Worm (Caenorhabditis elegans) whole organism, early embryonic: Measurements from ENCODE around the gene F57G12.2.

Experiments used
- B0310.2 ChIP-seq: sonication (generic microtip); optimal IDR thresholded peaks from 2 replicates; lab custom pipeline; 2016; ENCODE audit warnings: mild to moderate bottlenecking, missing genetic modification characterization, missing compliant biosample characterization
- F13C5.2 ChIP-seq: sonication (generic microtip); optimal IDR thresholded peaks from 2 replicates; lab custom pipeline; 2017; ENCODE audit warnings: mild to moderate bottlenecking, missing genetic modification characterization, inconsistent platforms, missing compliant biosample characterization
- aly-1 ChIP-seq: sonication (generic microtip); optimal IDR thresholded peaks from 2 replicates; lab custom pipeline; 2016; ENCODE audit warnings: missing genetic modification characterization, missing compliant biosample characterization
- ama-1 ChIP-seq: fragments of 150-350 bp; optimal IDR thresholded peaks from 2 replicates; lab custom pipeline; 2014
- ceh-13 ChIP-seq: fragments of 200-800 bp; sonication (Bioruptor generic); optimal IDR thresholded peaks from 2 replicates; lab custom pipeline; 2018; ENCODE audit warnings: mild to moderate bottlenecking, missing genetic modification characterization, missing compliant biosample characterization
- ceh-36 ChIP-seq: sonication (generic microtip); optimal IDR thresholded peaks from 2 replicates; lab custom pipeline; 2016; ENCODE audit warnings: missing genetic modification characterization, inconsistent platforms, missing compliant biosample characterization
- ets-7 ChIP-seq: sonication (generic microtip); optimal IDR thresholded peaks from 2 replicates; lab custom pipeline; 2016; ENCODE audit warnings: missing genotype, missing genetic modification characterization, missing compliant biosample characterization
- flt-1 ChIP-seq: fragments of 200-800 bp; sonication (Bioruptor generic); IDR thresholded peaks from 2 replicates; pipeline ENCODE4 v1.3.6; 2022; ENCODE audit warnings: missing genetic modification characterization, missing compliant biosample characterization
- hmbx-1 ChIP-seq: sonication (generic microtip); optimal IDR thresholded peaks from 2 replicates; lab custom pipeline; 2016; ENCODE audit warnings: mild to moderate bottlenecking, missing genetic modification characterization, missing compliant biosample characterization
- hmg-4 ChIP-seq: fragments of 200-800 bp; sonication (Bioruptor generic); optimal IDR thresholded peaks from 2 replicates; lab custom pipeline; 2018; ENCODE audit warnings: mild to moderate bottlenecking, missing genetic modification characterization, missing compliant biosample characterization
- hnd-1 ChIP-seq: sonication (generic microtip); optimal IDR thresholded peaks from 2 replicates; lab custom pipeline; 2016; ENCODE audit warnings: missing genetic modification characterization, missing compliant biosample characterization
- pes-1 ChIP-seq: fragments of 200-800 bp; sonication (Bioruptor generic); IDR thresholded peaks from 2 replicates; pipeline ENCODE4 v1.3.6; 2022; ENCODE audit warnings: missing genetic modification reagents, missing genetic modification characterization, missing compliant biosample characterization
- scrt-1 ChIP-seq: fragments of 200-800 bp; sonication (Bioruptor generic); IDR thresholded peaks from 2 replicates; pipeline ENCODE4 v1.3.6; 2022; ENCODE audit warnings: missing genetic modification characterization, missing compliant biosample characterization
- sea-1 ChIP-seq: fragments of 200-800 bp; sonication (Bioruptor generic); conservative IDR thresholded peaks from 2 replicates; pipeline ENCODE4 v1.3.6; 2022; ENCODE audit warnings: missing genetic modification characterization, missing compliant biosample characterization
- tbx-11 ChIP-seq: fragments of 200-800 bp; sonication (Bioruptor generic); IDR thresholded peaks from 2 replicates; pipeline ENCODE4 v1.3.6; 2022; ENCODE audit warnings: missing genetic modification characterization, missing compliant biosample characterization
- tbx-37 ChIP-seq: fragments of 200-800 bp; sonication (Bioruptor generic); conservative IDR thresholded peaks from 2 replicates; pipeline ENCODE4 v1.3.6; 2022; ENCODE audit warnings: missing genetic modification reagents, missing genetic modification characterization, missing compliant biosample characterization
- tra-4 ChIP-seq: sonication (generic microtip); optimal IDR thresholded peaks from 2 replicates; lab custom pipeline; 2017; ENCODE audit warnings: missing genetic modification characterization, missing compliant biosample characterization

The F57G12.2 gene

ce11 chrX:12149638-12150137, 10.2 kb downstream of the F57G12.2 start, which contains the start of gene znf-474:
Gene znf-474 (plus strand): TSS chrX:12149924.
- TF ChIP-seq scrt-1 (GFP tag; lab: Robert Waterston, UW) (0 out of 2 replicates have a peak, but pooled peaks have one; percentile 51), ceh-36 (tag; lab: Kevin White, UChicago) (no peak)

- TF ChIP-seq tra-4 (tag; lab: Kevin White, UChicago) (no peak), scrt-1 (GFP tag; lab: Robert Waterston, UW) (no peak), aly-1 (tag; lab: Kevin White, UChicago) (no peak), pes-1 (GFP tag; lab: Robert Waterston, UW) (no peak), tbx-11 (GFP tag; lab: Robert Waterston, UW) (no peak), B0310.2 (tag; lab: Kevin White, UChicago) (no peak), flt-1 (GFP tag; lab: Robert Waterston, UW) (no peak), ets-7 (no peak), hmg-4 (GFP tag; lab: Kevin White, UChicago) (no peak), F13C5.2 (no peak), ama-1 (lab: Kevin White, UChicago) (no peak), hnd-1 (tag; lab: Kevin White, UChicago) (no peak), ceh-36 (tag; lab: Kevin White, UChicago) (no peak), tbx-37 (GFP tag; lab: Robert Waterston, UW) (no peak)
Measured at ce11 chrX:12146453-12147085, 13.3 kb downstream of the F57G12.2 start, which contains the start of gene pycr-1. Gene pycr-1 (plus strand): TSS chrX:12146832.

- TF ChIP-seq B0310.2 (tag; lab: Kevin White, UChicago) = no peak
- no peak for TF ChIP-seq pes-1 (GFP tag; lab: Robert Waterston, UW)
- no peak for TF ChIP-seq tbx-37 (GFP tag; lab: Robert Waterston, UW)
- no peak for TF ChIP-seq scrt-1 (GFP tag; lab: Robert Waterston, UW)
Measured at ce11 chrX:12145919-12146318, 13.9 kb downstream of the F57G12.2 start.

DNA sequence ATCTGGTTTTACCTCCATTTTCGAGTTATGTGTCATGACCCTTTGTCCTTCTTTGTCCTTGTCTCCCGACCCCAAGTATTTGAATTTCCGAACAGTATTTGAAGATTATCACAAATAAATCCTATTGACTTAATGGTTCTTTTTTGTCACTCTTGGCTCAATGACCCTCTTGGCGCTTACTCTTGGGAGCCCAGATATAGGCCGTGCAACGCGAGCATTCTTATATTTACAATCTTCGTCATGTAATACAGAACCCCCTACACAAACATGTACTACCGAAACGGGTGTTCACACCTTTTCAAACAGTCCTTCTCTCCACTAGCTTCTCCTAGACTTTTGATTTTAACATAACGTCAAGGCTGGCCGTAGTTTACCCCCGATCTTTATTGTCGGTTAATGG, 16.2 kb downstream of the F57G12.2 start, which contains the start of gene M153.5:
Gene M153.5 (plus strand): TSS at position 301 of the 400 bp plus-strand sequence.
- no peak for TF ChIP-seq scrt-1 (GFP tag; lab: Robert Waterston, UW)
- no peak for TF ChIP-seq tra-4 (tag; lab: Kevin White, UChicago)
- TF ChIP-seq ama-1 (lab: Kevin White, UChicago) = no peak
- TF ChIP-seq flt-1 (GFP tag; lab: Robert Waterston, UW) = no peak
- no peak for TF ChIP-seq hmg-4 (GFP tag; lab: Kevin White, UChicago)
- TF ChIP-seq B0310.2 (tag; lab: Kevin White, UChicago) = no peak
- no peak for TF ChIP-seq tbx-11 (GFP tag; lab: Robert Waterston, UW)
- TF ChIP-seq aly-1 (tag; lab: Kevin White, UChicago) = no peak
- no peak for TF ChIP-seq ets-7
- no peak for TF ChIP-seq tbx-37 (GFP tag; lab: Robert Waterston, UW)
- TF ChIP-seq sea-1 (GFP tag; lab: Robert Waterston, UW) = no peak

DNA sequence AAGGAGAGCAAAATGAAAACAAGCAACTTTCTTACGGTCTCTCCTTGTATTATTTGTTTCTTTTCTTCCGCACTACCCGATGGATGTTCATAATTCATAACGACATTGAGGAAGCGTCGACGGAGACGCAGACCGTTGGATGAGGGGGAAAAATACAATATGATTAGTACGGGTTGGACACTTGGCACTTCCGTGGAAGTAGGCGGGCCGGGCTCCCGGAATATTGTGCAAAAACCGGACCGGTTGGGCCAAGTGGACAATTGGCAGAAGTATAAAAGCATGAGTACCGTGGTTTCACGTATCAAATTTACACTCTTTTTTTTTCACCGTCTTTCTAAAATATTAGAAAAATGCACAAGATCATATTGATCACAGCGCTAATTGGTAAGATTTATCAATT, 17.3 kb downstream of the F57G12.2 start, which contains the start of gene M153.3:
Gene M153.3 (plus strand): TSS at position 301 of the 400 bp plus-strand sequence.
- no peak for TF ChIP-seq tbx-11 (GFP tag; lab: Robert Waterston, UW)

- no peak for TF ChIP-seq ceh-13 (GFP tag; lab: Kevin White, UChicago)
- no peak for TF ChIP-seq sea-1 (GFP tag; lab: Robert Waterston, UW)
- no peak for TF ChIP-seq ets-7
- no peak for TF ChIP-seq scrt-1 (GFP tag; lab: Robert Waterston, UW)
- TF ChIP-seq pes-1 (GFP tag; lab: Robert Waterston, UW) = no peak
Measured at ce11 chrX:12141051-12141450, 18.8 kb downstream of the F57G12.2 start, which contains the start of gene lyst-1. Gene lyst-1 (minus strand): TSS chrX:12141151.

- TF ChIP-seq hnd-1 (tag; lab: Kevin White, UChicago) (no peak), ets-7 (no peak), ama-1 (lab: Kevin White, UChicago) (no peak), aly-1 (tag; lab: Kevin White, UChicago) (no peak), ceh-36 (tag; lab: Kevin White, UChicago) (no peak), ceh-13 (GFP tag; lab: Kevin White, UChicago) (no peak), tbx-11 (GFP tag; lab: Robert Waterston, UW) (no peak), scrt-1 (GFP tag; lab: Robert Waterston, UW) (no peak), sea-1 (GFP tag; lab: Robert Waterston, UW) (no peak), flt-1 (GFP tag; lab: Robert Waterston, UW) (no peak), tra-4 (tag; lab: Kevin White, UChicago) (no peak), pes-1 (GFP tag; lab: Robert Waterston, UW) (no peak), F13C5.2 (no peak), B0310.2 (tag; lab: Kevin White, UChicago) (no peak), hmbx-1 (no peak), tbx-37 (GFP tag; lab: Robert Waterston, UW) (no peak), hmg-4 (GFP tag; lab: Kevin White, UChicago) (no peak)
Measured at ce11 chrX:12125308-12125707, 34.5 kb downstream of the F57G12.2 start, which contains the start of gene lgc-18. Gene lgc-18 (plus strand): TSS chrX:12125608.

- TF ChIP-seq hmg-4 (GFP tag; lab: Kevin White, UChicago) = no peak
- no peak for TF ChIP-seq aly-1 (tag; lab: Kevin White, UChicago)
- TF ChIP-seq tra-4 (tag; lab: Kevin White, UChicago) = no peak
- no peak for TF ChIP-seq ama-1 (lab: Kevin White, UChicago)
- no peak for TF ChIP-seq tbx-11 (GFP tag; lab: Robert Waterston, UW)
- no peak for TF ChIP-seq pes-1 (GFP tag; lab: Robert Waterston, UW)
- no peak for TF ChIP-seq hnd-1 (tag; lab: Kevin White, UChicago)
- TF ChIP-seq hmbx-1 = no peak
- TF ChIP-seq tbx-37 (GFP tag; lab: Robert Waterston, UW) = no peak
- TF ChIP-seq F13C5.2 = no peak
- no peak for TF ChIP-seq B0310.2 (tag; lab: Kevin White, UChicago)
- no peak for TF ChIP-seq ceh-36 (tag; lab: Kevin White, UChicago)
- no peak for TF ChIP-seq sea-1 (GFP tag; lab: Robert Waterston, UW)
- no peak for TF ChIP-seq flt-1 (GFP tag; lab: Robert Waterston, UW)
- TF ChIP-seq scrt-1 (GFP tag; lab: Robert Waterston, UW) = no peak
- TF ChIP-seq ets-7 = no peak
- TF ChIP-seq ceh-13 (GFP tag; lab: Kevin White, UChicago) = no peak
Measured at ce11 chrX:12123152-12123551, 36.7 kb downstream of the F57G12.2 start, which contains the start of gene T01H10.11. Gene T01H10.11 (plus strand): TSS chrX:12123452.
